Worm (Caenorhabditis elegans) whole organism, young adult: ENCODE results near the gene nimk-1.

Experiments used
- C06A6.2 ChIP-seq: fragments of 200-800 bp; sonication (Bioruptor generic); conservative IDR thresholded peaks from 2 replicates; pipeline ENCODE4 v1.3.6; 2022; ENCODE audit warnings: missing genetic modification characterization, missing compliant biosample characterization
- C17E4.6 ChIP-seq: fragments of 200-800 bp; sonication (Bioruptor generic); IDR thresholded peaks from 2 replicates; pipeline ENCODE4 v1.3.6; 2022; ENCODE audit warnings: missing genetic modification reagents, missing genetic modification characterization, missing compliant biosample characterization
- D2030.7 ChIP-seq: fragments of 200-800 bp; sonication (Bioruptor generic); IDR thresholded peaks from 2 replicates; pipeline ENCODE4 v1.3.6; 2022; ENCODE audit warnings: missing genetic modification reagents, missing genetic modification characterization, missing compliant biosample characterization
- F10E7.11 ChIP-seq: sonication (generic microtip); optimal IDR thresholded peaks from 2 replicates; lab custom pipeline; 2017; ENCODE audit warnings: mild to moderate bottlenecking, missing genetic modification characterization, moderate library complexity, missing compliant biosample characterization
- F33H1.4 ChIP-seq: fragments of 200-800 bp; sonication (Bioruptor generic); IDR thresholded peaks from 2 replicates; pipeline ENCODE4 v1.3.6; 2022; ENCODE audit warnings: missing genetic modification reagents, missing genetic modification characterization, missing compliant biosample characterization
- F37B4.10 ChIP-seq: fragments of 200-800 bp; sonication (Bioruptor generic); IDR thresholded peaks from 2 replicates; pipeline ENCODE4 v1.3.6; 2022; ENCODE audit warnings: missing genetic modification characterization, missing compliant biosample characterization
- F49E8.2 ChIP-seq: sonication (generic microtip); optimal IDR thresholded peaks from 3 replicates; lab custom pipeline; 2017; ENCODE audit warnings: missing genetic modification characterization, mild to moderate bottlenecking, missing compliant biosample characterization, antibody characterized with exemption, moderate library complexity; ENCODE audit not compliant: insufficient read depth
- F52B5.7 ChIP-seq: sonication (generic microtip); optimal IDR thresholded peaks from 2 replicates; lab custom pipeline; 2016; ENCODE audit warnings: mild to moderate bottlenecking, missing genetic modification characterization, missing compliant biosample characterization
- F57A8.1 ChIP-seq: fragments of 200-800 bp; sonication (Bioruptor generic); optimal IDR thresholded peaks from 2 replicates; lab custom pipeline; 2018; ENCODE audit warnings: mild to moderate bottlenecking, missing genetic modification characterization, moderate library complexity, missing compliant biosample characterization
- F57C9.4 ChIP-seq: sonication (generic microtip); optimal IDR thresholded peaks from 2 replicates; lab custom pipeline; 2017; ENCODE audit warnings: mild to moderate bottlenecking, missing genetic modification characterization, missing compliant biosample characterization
- Y56A3A.18 ChIP-seq: fragments of 200-800 bp; sonication (Bioruptor generic); IDR thresholded peaks from 2 replicates; pipeline ENCODE4 v1.3.6; 2022; ENCODE audit warnings: missing genetic modification reagents, missing genetic modification characterization, missing compliant biosample characterization
- Y67H2A.10 ChIP-seq: fragments of 200-800 bp; sonication (Bioruptor generic); conservative IDR thresholded peaks from 2 replicates; pipeline ENCODE4 v1.3.6; 2022; ENCODE audit warnings: missing genetic modification reagents, missing genetic modification characterization, missing compliant biosample characterization
- ama-1 ChIP-seq, 3 experiments: fragments of 150-350 bp in 1 of 3; sonication (generic microtip) in 2 of 3; optimal IDR thresholded peaks; 2 replicates each; lab custom pipeline; 2014 to 2018; ENCODE audit warnings: missing biosample characterization in 2 of 3, missing genetic modification characterization in 2 of 3, missing genetic modification reagents in 2 of 3
- aptf-3 ChIP-seq: fragments of 200-800 bp; sonication (Bioruptor generic); IDR thresholded peaks from 2 replicates; pipeline ENCODE4 v1.3.6; 2022; ENCODE audit warnings: missing genetic modification characterization, missing compliant biosample characterization
- atf-7 ChIP-seq: sonication (generic microtip); optimal IDR thresholded peaks from 2 replicates; lab custom pipeline; 2017; ENCODE audit warnings: mild to moderate bottlenecking, missing genetic modification characterization, missing compliant biosample characterization
- ceh-40 ChIP-seq: fragments of 200-800 bp; sonication (Bioruptor generic); IDR thresholded peaks from 2 replicates; pipeline ENCODE4 v1.3.6; 2022; ENCODE audit warnings: missing genetic modification characterization, missing compliant biosample characterization
- ceh-91 ChIP-seq: fragments of 200-800 bp; sonication (Bioruptor generic); IDR thresholded peaks from 2 replicates; pipeline ENCODE4 v1.3.6; 2022; ENCODE audit warnings: missing genetic modification reagents, missing genetic modification characterization, missing compliant biosample characterization
- die-1 ChIP-seq: sonication (generic microtip); optimal IDR thresholded peaks from 2 replicates; lab custom pipeline; 2016; ENCODE audit warnings: missing genotype, mild to moderate bottlenecking, missing genetic modification characterization, missing compliant biosample characterization
- dox-1 ChIP-seq: fragments of 200-800 bp; sonication (Bioruptor generic); IDR thresholded peaks from 2 replicates; pipeline ENCODE4 v1.3.6; 2022; ENCODE audit warnings: missing genetic modification reagents, missing genetic modification characterization, missing compliant biosample characterization
- efl-1 ChIP-seq: fragments of 150-350 bp; optimal IDR thresholded peaks from 2 replicates; lab custom pipeline; 2014; ENCODE audit warnings: missing biosample characterization, missing genetic modification reagents, missing genetic modification characterization
- egl-18 ChIP-seq: fragments of 200-800 bp; sonication (Bioruptor generic); IDR thresholded peaks from 2 replicates; pipeline ENCODE4 v1.3.6; 2022; ENCODE audit warnings: missing genetic modification reagents, missing genetic modification characterization, missing compliant biosample characterization
- ekl-4 ChIP-seq: fragments of 200-800 bp; sonication (Bioruptor generic); IDR thresholded peaks from 2 replicates; pipeline ENCODE4 v1.3.6; 2022; ENCODE audit warnings: missing genetic modification reagents, missing genetic modification characterization, missing compliant biosample characterization
- fkh-3 ChIP-seq: sonication (generic microtip); optimal IDR thresholded peaks from 2 replicates; lab custom pipeline; 2016; ENCODE audit warnings: mild to moderate bottlenecking, missing genetic modification characterization, missing compliant biosample characterization
- hmg-1.2 ChIP-seq: fragments of 200-800 bp; sonication (Bioruptor generic); IDR thresholded peaks from 2 replicates; pipeline ENCODE4 v1.3.6; 2022; ENCODE audit warnings: missing genetic modification reagents, missing genetic modification characterization, missing compliant biosample characterization
- hmg-20 ChIP-seq: fragments of 200-800 bp; sonication (Bioruptor generic); IDR thresholded peaks from 2 replicates; pipeline ENCODE4 v1.3.6; 2022; ENCODE audit warnings: missing genetic modification reagents, missing genetic modification characterization, missing compliant biosample characterization
- hsf-1 ChIP-seq: fragments of 200-800 bp; sonication (Bioruptor generic); IDR thresholded peaks from 2 replicates; pipeline ENCODE4 v1.3.6; 2022; ENCODE audit warnings: missing genetic modification reagents, missing genetic modification characterization, missing compliant biosample characterization
- lag-1 ChIP-seq: fragments of 200-800 bp; sonication (Bioruptor generic); IDR thresholded peaks from 2 replicates; pipeline ENCODE4 v1.3.6; 2022; ENCODE audit warnings: missing genetic modification reagents, missing genetic modification characterization, missing compliant biosample characterization
- lin-35 ChIP-seq, 3 experiments: fragments of 150-350 bp in 2 of 3; sonication (generic microtip) in 1 of 3; optimal IDR thresholded peaks; 2 replicates each; lab custom pipeline; 2014 to 2018; ENCODE audit warnings: missing biosample characterization in 3 of 3, missing genetic modification characterization in 3 of 3, missing genetic modification reagents in 3 of 3
- lsy-27 ChIP-seq: sonication (generic microtip); optimal IDR thresholded peaks from 2 replicates; lab custom pipeline; 2017; ENCODE audit warnings: missing genetic modification characterization, mild to moderate bottlenecking, missing compliant biosample characterization, antibody characterized with exemption, missing genotype, borderline replicate concordance; ENCODE audit not compliant: insufficient read depth
- madf-3 ChIP-seq: fragments of 200-800 bp; sonication (Bioruptor generic); IDR thresholded peaks from 2 replicates; pipeline ENCODE4 v1.3.6; 2022; ENCODE audit warnings: missing genetic modification reagents, missing genetic modification characterization, missing compliant biosample characterization
- madf-6 ChIP-seq: fragments of 200-800 bp; sonication (Bioruptor generic); IDR thresholded peaks from 2 replicates; pipeline ENCODE4 v1.3.6; 2022; ENCODE audit warnings: missing genetic modification reagents, missing genetic modification characterization, missing compliant biosample characterization
- madf-8 ChIP-seq: fragments of 200-800 bp; sonication (Bioruptor generic); conservative IDR thresholded peaks from 2 replicates; pipeline ENCODE4 v1.3.6; 2022; ENCODE audit warnings: missing genetic modification reagents, missing genetic modification characterization, missing compliant biosample characterization
- nhr-120 ChIP-seq: fragments of 200-800 bp; sonication (Bioruptor generic); IDR thresholded peaks from 2 replicates; pipeline ENCODE4 v1.3.6; 2022; ENCODE audit warnings: missing genetic modification characterization, missing compliant biosample characterization
- nhr-80 ChIP-seq: sonication (generic microtip); optimal IDR thresholded peaks from 2 replicates; lab custom pipeline; 2016; ENCODE audit warnings: missing genetic modification characterization, missing compliant biosample characterization
- nhr-90 ChIP-seq: sonication (generic microtip); optimal IDR thresholded peaks from 2 replicates; lab custom pipeline; 2016; ENCODE audit warnings: missing genotype, mild to moderate bottlenecking, missing genetic modification characterization, missing compliant biosample characterization
- pbrm-1 ChIP-seq: fragments of 200-800 bp; sonication (Bioruptor generic); IDR thresholded peaks from 2 replicates; pipeline ENCODE4 v1.3.6; 2022; ENCODE audit warnings: missing genetic modification reagents, missing genetic modification characterization, missing compliant biosample characterization
- sea-2 ChIP-seq: fragments of 200-800 bp; sonication (Bioruptor generic); IDR thresholded peaks from 2 replicates; pipeline ENCODE4 v1.3.6; 2022; ENCODE audit warnings: missing genetic modification characterization, missing compliant biosample characterization
- snpc-3.4 ChIP-seq: sonication (generic microtip); optimal IDR thresholded peaks from 2 replicates; lab custom pipeline; 2017; ENCODE audit warnings: missing genetic modification characterization, mild to moderate bottlenecking, missing compliant biosample characterization, antibody characterized with exemption, moderate library complexity, missing genotype, missing genetic modification reagents
- somi-1 ChIP-seq: fragments of 200-800 bp; sonication (Bioruptor generic); optimal IDR thresholded peaks from 2 replicates; lab custom pipeline; 2018; ENCODE audit warnings: mild to moderate bottlenecking, missing genetic modification characterization, missing compliant biosample characterization
- sptf-2 ChIP-seq: fragments of 200-800 bp; sonication (Bioruptor generic); optimal IDR thresholded peaks from 2 replicates; lab custom pipeline; 2018; ENCODE audit warnings: mild to moderate bottlenecking, missing genetic modification characterization, missing compliant biosample characterization
- tbx-9 ChIP-seq: sonication (generic microtip); optimal IDR thresholded peaks from 2 replicates; lab custom pipeline; 2016; ENCODE audit warnings: borderline replicate concordance, missing genetic modification characterization, inconsistent platforms, missing compliant biosample characterization
- tlf-1 ChIP-seq: fragments of 200-800 bp; sonication (Bioruptor generic); optimal IDR thresholded peaks from 2 replicates; lab custom pipeline; 2018; ENCODE audit warnings: mild to moderate bottlenecking, missing genetic modification characterization, missing compliant biosample characterization
- zfh-2 ChIP-seq: fragments of 200-800 bp; sonication (Bioruptor generic); conservative IDR thresholded peaks from 2 replicates; pipeline ENCODE4 v1.3.6; 2022; ENCODE audit warnings: missing genetic modification reagents, missing genetic modification characterization, missing compliant biosample characterization
- ztf-22 ChIP-seq: fragments of 200-800 bp; sonication (Bioruptor generic); optimal IDR thresholded peaks from 2 replicates; lab custom pipeline; 2018; ENCODE audit warnings: mild to moderate bottlenecking, missing genetic modification characterization, moderate library complexity, missing compliant biosample characterization
- ztf-6 ChIP-seq: fragments of 200-800 bp; sonication (Bioruptor generic); IDR thresholded peaks from 2 replicates; pipeline ENCODE4 v1.3.6; 2022; ENCODE audit warnings: missing genetic modification reagents, missing genetic modification characterization, missing compliant biosample characterization

nimk-1 gene

DNA sequence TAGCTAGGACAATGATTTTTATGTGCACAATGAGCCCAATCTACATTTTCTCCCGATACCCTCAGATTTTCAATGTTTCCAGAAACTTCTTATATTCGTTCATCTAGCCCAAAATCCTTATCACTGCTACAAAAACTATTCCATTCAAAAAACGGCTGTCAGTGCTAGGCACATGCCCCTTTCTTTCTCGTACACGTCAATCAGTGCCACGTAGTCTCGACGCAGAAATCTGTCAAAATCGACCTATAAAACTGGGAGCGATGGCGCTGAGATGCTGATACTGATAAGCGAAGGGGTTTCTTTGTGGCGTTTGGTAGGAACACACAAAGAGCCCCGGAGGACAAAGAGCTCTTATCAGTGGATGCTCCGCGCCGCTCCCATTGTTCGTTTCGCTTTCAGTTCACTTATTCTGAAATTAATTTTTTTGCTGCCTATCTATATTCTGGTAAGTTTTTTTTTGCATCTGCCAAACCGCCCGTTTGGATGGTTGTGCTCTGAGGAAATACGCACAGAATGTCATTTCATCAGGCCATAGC is 16.7 kb upstream of the nimk-1 start, which contains the start of gene srh-70 (continued):
- TF ChIP-seq Y67H2A.10 (GFP tag; lab: Robert Waterston, UW): no peak
- TF ChIP-seq F37B4.10 (GFP tag; lab: Robert Waterston, UW): no peak
- TF ChIP-seq fkh-3 (tag; lab: Kevin White, UChicago): no peak
- TF ChIP-seq nhr-80: peak; percentile 96
- no peak for TF ChIP-seq D2030.7 (GFP tag; lab: Robert Waterston, UW)
- TF ChIP-seq egl-18 (GFP tag; lab: Robert Waterston, UW): no peak
- TF ChIP-seq dox-1 (GFP tag; lab: Robert Waterston, UW): peak; percentile 79
- no peak for TF ChIP-seq nhr-120 (GFP tag; lab: Robert Waterston, UW)
- peak; percentile 59; the same call in 1 of the 2 replicates for TF ChIP-seq hsf-1 (GFP tag; lab: Robert Waterston, UW)
- TF ChIP-seq C06A6.2 (GFP tag; lab: Robert Waterston, UW): 0 out of 2 replicates have a peak, but pooled peaks have one; percentile 24
- no peak for TF ChIP-seq hmg-1.2
- no peak for TF ChIP-seq F10E7.11 (tag; lab: Kevin White, UChicago)
- TF ChIP-seq sptf-2 (GFP tag; lab: Kevin White, UChicago): no peak
- TF ChIP-seq snpc-3.4 (tag; lab: Kevin White, UChicago): no peak
- peak; percentile 12 for TF ChIP-seq ztf-22 (GFP tag; lab: Kevin White, UChicago)
- TF ChIP-seq lsy-27: no peak
- peak; percentile 79 for TF ChIP-seq tlf-1
- no peak for TF ChIP-seq lin-35 (GFP tag; optimal IDR thresholded peaks at IDR 0.05; lab: Kevin White, UChicago)
- no peak for TF ChIP-seq lag-1 (GFP tag; lab: Robert Waterston, UW)
- no peak for TF ChIP-seq pbrm-1
- no peak for TF ChIP-seq tbx-9 (tag; lab: Kevin White, UChicago)
- no peak for TF ChIP-seq somi-1 (GFP tag; lab: Kevin White, UChicago)
- peak; percentile 83 for TF ChIP-seq atf-7 (tag; lab: Kevin White, UChicago)
- TF ChIP-seq madf-8 (GFP tag; lab: Robert Waterston, UW): no peak
- no peak for TF ChIP-seq efl-1 (GFP tag; lab: Kevin White, UChicago)
- no peak for TF ChIP-seq F33H1.4 (GFP tag; lab: Robert Waterston, UW)
- TF ChIP-seq hmg-20 (GFP tag; lab: Robert Waterston, UW): no peak
- TF ChIP-seq ama-1 (optimal IDR thresholded peaks at IDR 0.05; lab: Kevin White, UChicago): no peak
- TF ChIP-seq ama-1 (GFP tag; optimal IDR thresholded peaks at IDR 0.05; lab: Kevin White, UChicago): no peak
- no peak for TF ChIP-seq F52B5.7 (tag; lab: Kevin White, UChicago)
- TF ChIP-seq zfh-2: no peak

DNA sequence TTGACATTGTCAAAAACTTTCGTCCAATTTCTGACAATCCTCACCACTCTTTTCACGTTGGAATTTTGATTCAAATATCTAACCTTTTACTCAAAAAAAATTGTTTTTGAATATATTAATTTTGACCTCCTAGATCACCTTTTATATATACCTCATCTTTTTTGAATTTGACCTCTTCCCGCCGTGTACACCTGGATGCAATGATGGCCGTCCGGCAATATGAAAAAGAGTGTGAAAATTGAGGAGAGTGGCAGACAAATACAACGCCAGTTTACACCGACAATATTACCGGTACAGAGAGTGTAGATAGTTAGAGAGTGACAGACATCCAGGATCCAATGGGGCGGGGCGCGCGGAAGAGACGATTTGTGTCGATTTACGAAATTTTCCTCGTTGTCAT is 15.9 kb upstream of the nimk-1 start, which contains the start of gene ceh-99:
Gene ceh-99, plus strand, starts transcription at position 366 of the 400 bp plus-strand sequence.
- TF ChIP-seq pbrm-1 (peak; percentile 53; the same call in 1 of the 2 replicates), madf-3 (GFP tag; lab: Robert Waterston, UW) (0 out of 2 replicates have a peak, but pooled peaks have one; percentile 42), F49E8.2 (tag; lab: Kevin White, UChicago) (no peak), lsy-27 (no peak), C17E4.6 (GFP tag; lab: Robert Waterston, UW) (no peak), F57C9.4 (tag; lab: Kevin White, UChicago) (no peak), ceh-91 (no peak), Y56A3A.18 (GFP tag; lab: Robert Waterston, UW) (peak; percentile 14; the same call in 1 of the 2 replicates), aptf-3 (GFP tag; lab: Robert Waterston, UW) (no peak), hsf-1 (GFP tag; lab: Robert Waterston, UW) (peak; percentile 11; the same call in 1 of the 2 replicates), madf-6 (GFP tag; lab: Robert Waterston, UW) (peak; percentile 76), efl-1 (GFP tag; lab: Kevin White, UChicago) (peak; percentile 73), hmg-1.2 (peak; percentile 45; the same call in 1 of the 2 replicates), ztf-6 (no peak), F57A8.1 (no peak), nhr-90 (no peak), madf-8 (GFP tag; lab: Robert Waterston, UW) (peak; percentile 50; the same call in 1 of the 2 replicates), ceh-40 (GFP tag; lab: Robert Waterston, UW) (no peak), sea-2 (GFP tag; lab: Robert Waterston, UW) (no peak), die-1 (no peak), ekl-4 (GFP tag; lab: Robert Waterston, UW) (no peak)
